Fruit fly (Drosophila melanogaster): ENCODE measurements around the gene tant.

tant gene

DNA sequence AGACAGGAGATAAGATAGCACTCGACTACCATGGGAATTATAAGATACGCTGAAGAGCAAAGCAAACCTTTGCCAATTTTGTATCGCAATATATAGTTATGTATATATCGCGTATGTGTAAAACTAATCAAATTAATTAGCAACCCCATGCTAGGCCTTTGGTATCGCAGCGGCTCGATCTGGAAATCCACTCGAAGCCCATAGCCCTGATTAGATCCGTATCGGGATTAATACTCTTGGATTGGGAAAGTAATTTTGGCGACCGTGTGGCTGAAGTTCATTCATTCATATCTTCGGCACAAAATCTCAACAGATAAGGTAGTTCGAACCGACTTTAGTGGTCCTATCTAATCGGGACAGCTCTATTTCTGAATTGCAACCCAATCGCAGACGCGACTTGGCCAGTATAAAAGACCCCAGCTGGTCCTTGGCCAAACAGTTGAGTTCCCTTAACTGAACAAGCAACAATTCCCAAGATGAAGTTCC, 16.2 kb upstream of the tant start, which contains the start of gene Jon65Aiv:
Gene Jon65Aiv (plus strand): TSS at position 436 of the 486 bp plus-strand sequence.
- TF ChIP-seq CG7368 (GFP tag; optimal IDR thresholded peaks at IDR 0.05) (no peak), CG3032 (tag; optimal IDR thresholded peaks at IDR 0.05) (no peak), Eip78C (GFP tag) (peak; percentile 9)

DNA sequence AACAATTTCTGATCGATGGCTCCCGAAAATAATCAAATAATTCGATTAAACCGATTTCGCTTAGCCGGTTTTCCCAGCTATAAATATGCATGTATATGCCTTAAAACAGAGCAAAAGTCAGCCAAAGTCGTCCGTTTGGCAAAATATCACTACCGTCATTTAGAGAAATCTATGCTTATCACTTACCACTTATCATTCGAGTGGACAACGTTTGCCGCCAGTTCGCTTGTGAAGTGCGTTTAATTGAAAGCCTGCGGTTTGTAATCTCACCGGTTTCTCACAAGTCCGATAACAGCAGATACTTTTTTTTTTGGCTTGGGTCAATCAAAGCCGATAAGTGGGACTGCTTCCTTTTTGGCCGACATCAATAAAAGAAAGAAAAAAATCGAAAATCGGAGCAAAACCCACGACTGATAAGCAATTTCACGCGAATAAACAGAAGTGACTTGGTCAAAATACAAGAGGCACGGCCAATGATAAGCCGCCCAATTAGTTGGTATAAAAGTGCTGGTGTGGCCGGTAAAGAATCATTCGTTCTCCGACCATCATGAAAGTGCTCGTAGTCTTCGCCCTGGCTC, 4.6 kb upstream of the tant start, which contains the start of gene Jon65Aiii:
Gene Jon65Aiii (plus strand): TSS at position 528 of the 578 bp plus-strand sequence.
- no peak for TF ChIP-seq Eip78C (GFP tag)
- TF ChIP-seq CG11762 (GFP tag; optimal IDR thresholded peaks at IDR 0.05; ENCODE audit: insufficient read depth), result no peak
- peak; percentile 46 for TF ChIP-seq vri (GFP tag; optimal IDR thresholded peaks at IDR 0.05)

DNA sequence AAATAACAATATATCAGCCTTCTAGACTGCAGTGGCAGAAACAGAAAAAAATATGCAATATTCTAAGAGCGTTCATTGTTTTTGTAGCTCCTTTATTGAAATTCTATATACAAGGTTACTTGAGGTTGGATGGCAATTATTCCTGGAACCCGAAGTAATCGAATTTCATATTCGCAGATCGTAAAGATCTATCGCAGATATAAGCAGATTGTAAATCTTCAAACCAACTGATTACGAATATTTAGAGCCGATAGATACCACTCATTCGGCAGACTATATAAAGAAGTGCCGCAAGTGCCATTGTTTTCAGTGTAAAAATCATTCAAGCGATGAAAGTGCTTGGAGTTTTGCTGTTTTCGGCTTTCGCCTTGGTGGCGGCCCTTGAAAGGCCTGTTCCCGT, 2.9 kb upstream of the tant start, which contains the start of gene Jon65Aii:
Gene Jon65Aii (plus strand): TSS at position 301 of the 400 bp plus-strand sequence.
- TF ChIP-seq pdm3 (GFP tag; optimal IDR thresholded peaks at IDR 0.05) (no peak), Lpt (GFP tag; optimal IDR thresholded peaks at IDR 0.05) (no peak), vri (GFP tag; optimal IDR thresholded peaks at IDR 0.05) (peak; percentile 7)

DNA sequence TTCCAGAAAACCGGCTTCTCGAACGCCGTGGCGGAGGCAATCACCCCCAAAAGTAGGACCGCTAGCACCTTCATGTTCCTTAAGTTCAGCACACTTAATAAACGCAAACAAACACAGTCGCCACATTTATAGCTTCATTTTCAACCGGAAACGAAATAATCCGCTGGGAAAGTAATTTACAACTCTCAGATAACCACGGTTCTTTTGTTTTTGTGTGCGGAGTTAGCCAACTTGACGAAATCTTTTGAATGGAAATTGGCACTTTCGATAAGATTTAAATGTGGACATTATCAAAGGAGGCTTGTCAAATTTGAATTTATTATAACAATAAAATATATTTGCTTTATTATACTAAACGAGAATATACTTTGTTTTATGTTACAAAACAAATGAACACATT, 593 bp upstream of the tant start, which contains the start of gene Jon65Ai:
Gene Jon65Ai (minus strand): TSS at position 101 of the 400 bp plus-strand sequence.
- TF ChIP-seq fkh (GFP tag; optimal IDR thresholded peaks at IDR 0.05), result no peak
- no peak for TF ChIP-seq CG1621 (tag; optimal IDR thresholded peaks at IDR 0.05)
- TF ChIP-seq CG31627 (GFP tag; optimal IDR thresholded peaks at IDR 0.05), result no peak
- no peak for TF ChIP-seq Gug (GFP tag; IDR thresholded peaks at IDR 0.05)
- no peak for TF ChIP-seq pdm3 (GFP tag; optimal IDR thresholded peaks at IDR 0.05)

DNA sequence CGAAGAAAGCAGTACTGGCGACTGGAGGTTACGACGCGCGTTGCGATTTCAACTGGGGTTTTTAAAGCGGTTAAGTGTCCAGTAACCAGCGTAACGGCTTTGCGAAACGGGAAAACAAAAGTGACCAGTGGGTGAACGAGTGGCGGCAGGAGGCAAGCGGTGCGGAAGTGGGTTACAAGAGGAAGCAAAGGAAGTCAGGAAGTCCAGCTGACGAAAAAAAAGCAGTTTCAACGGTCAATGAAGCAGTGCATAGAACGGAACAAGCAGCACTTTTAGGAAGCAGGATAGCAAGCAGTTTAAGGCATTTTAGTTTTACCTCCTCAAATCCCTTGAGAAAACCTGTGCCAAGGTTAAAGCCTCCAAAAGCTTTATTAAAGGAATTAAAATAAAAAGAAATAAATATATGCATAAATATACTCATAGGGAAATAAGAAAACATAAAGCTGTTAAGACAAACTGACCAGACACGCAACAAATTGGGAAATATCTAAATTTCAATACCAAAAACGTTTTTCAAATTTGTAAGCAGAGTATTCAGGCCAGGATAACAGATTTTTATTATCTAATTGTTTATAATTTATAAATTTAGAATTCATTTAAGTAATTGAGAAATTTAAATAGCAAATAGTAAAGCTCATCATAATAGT, 4.2 kb downstream of the tant start, which contains the start of gene CG6592:
Gene CG6592 (plus strand): TSS at position 597 of the 647 bp plus-strand sequence.
- TF ChIP-seq CG6854 (GFP tag; optimal IDR thresholded peaks at IDR 0.05) (no peak), CG6808 (GFP tag; optimal IDR thresholded peaks at IDR 0.05) (no peak), dac (GFP tag; optimal IDR thresholded peaks at IDR 0.05) (no peak), CG3032 (tag; optimal IDR thresholded peaks at IDR 0.05) (no peak), Hr38 (GFP tag; optimal IDR thresholded peaks at IDR 0.05) (no peak), net (GFP tag; optimal IDR thresholded peaks at IDR 0.05) (no peak), fd85E (GFP tag; optimal IDR thresholded peaks at IDR 0.05) (no peak), CG10669 (GFP tag; optimal IDR thresholded peaks at IDR 0.05) (peak; percentile 20), Eip78C (GFP tag) (peak; percentile 68), CG4318 (GFP tag; optimal IDR thresholded peaks at IDR 0.05) (no peak), CG6792 (GFP tag; optimal IDR thresholded peaks at IDR 0.05) (no peak), vri (GFP tag; optimal IDR thresholded peaks at IDR 0.05) (no peak), CG1621 (tag; optimal IDR thresholded peaks at IDR 0.05) (peak; percentile 34), Gug (GFP tag; IDR thresholded peaks at IDR 0.05) (no peak), CG8632 (GFP tag; optimal IDR thresholded peaks at IDR 0.05) (no peak), Eip75B (GFP tag; optimal IDR thresholded peaks at IDR 0.05) (no peak), Sox102F (GFP tag; optimal IDR thresholded peaks at IDR 0.05) (no peak), Hr39 (GFP tag; optimal IDR thresholded peaks at IDR 0.05) (peak; percentile 21), CG9139 (GFP tag; optimal IDR thresholded peaks at IDR 0.05) (no peak), CG6276 (GFP tag; optimal IDR thresholded peaks at IDR 0.05) (no peak), pdm3 (GFP tag; optimal IDR thresholded peaks at IDR 0.05) (peak; percentile 5), fkh (GFP tag; optimal IDR thresholded peaks at IDR 0.05) (no peak), Hr4 (GFP tag; optimal IDR thresholded peaks at IDR 0.05) (no peak), Blimp-1 (GFP tag; optimal IDR thresholded peaks at IDR 0.05) (no peak), esn (GFP tag; optimal IDR thresholded peaks at IDR 0.05) (peak; percentile 23), CG8119 (GFP tag; IDR thresholded peaks at IDR 0.05) (no peak), achi (GFP tag; optimal IDR thresholded peaks at IDR 0.05) (no peak), salr (GFP tag; optimal IDR thresholded peaks at IDR 0.05) (peak in 1 of 2 experiments; percentile 46), Ets21C (GFP tag; optimal IDR thresholded peaks at IDR 0.05) (no peak), lz (GFP tag; optimal IDR thresholded peaks at IDR 0.05) (no peak), spab (GFP tag; optimal IDR thresholded peaks at IDR 0.05) (no peak), CG31627 (GFP tag; optimal IDR thresholded peaks at IDR 0.05) (peak; percentile 20), CG11762 (GFP tag; optimal IDR thresholded peaks at IDR 0.05; ENCODE audit: insufficient read depth) (no peak), fd59A (GFP tag; optimal IDR thresholded peaks at IDR 0.05) (peak; percentile 20), eg (GFP tag; IDR thresholded peaks at IDR 0.05) (no peak), OdsH (GFP tag; optimal IDR thresholded peaks at IDR 0.05) (peak; percentile 9), acj6 (GFP tag; optimal IDR thresholded peaks at IDR 0.05) (peak; percentile 20)
